Fruit fly (Drosophila melanogaster) whole organism, embryonic: ENCODE data around the gene lectin-24Db.

Source experiments
- Asciz ChIP-seq: fragments of 200-800 bp; sonication (Bioruptor generic); optimal IDR thresholded peaks from 2 replicates; lab custom pipeline; 2017; ENCODE audit warnings: missing biosample characterization, mild to moderate bottlenecking, missing genetic modification characterization, missing genetic modification reagents
- CG11085 ChIP-seq: fragments of 200-800 bp; sonication (Bioruptor generic); IDR thresholded peaks from 2 replicates; pipeline ENCODE4 v1.3.6; 2022; ENCODE audit warnings: missing biosample characterization, missing genetic modification characterization
- CG11247 ChIP-seq: fragments of 200-800 bp; sonication (Bioruptor generic); IDR thresholded peaks from 2 replicates; pipeline ENCODE4 v1.3.6; 2022; ENCODE audit warnings: missing biosample characterization, missing genetic modification characterization
- CG11398 ChIP-seq: fragments of 200-800 bp; sonication (Bioruptor generic); optimal IDR thresholded peaks from 2 replicates; lab custom pipeline; 2016; ENCODE audit warnings: missing biosample characterization, missing genetic modification characterization
- CG1233 ChIP-seq: fragments of 200-800 bp; sonication (Bioruptor generic); optimal IDR thresholded peaks from 4 replicates; lab custom pipeline; 2018; ENCODE audit warnings: missing biosample characterization, mild to moderate bottlenecking, missing genetic modification characterization
- CG13296 ChIP-seq: fragments of 200-800 bp; sonication (Bioruptor generic); optimal IDR thresholded peaks from 3 replicates; lab custom pipeline; 2018; ENCODE audit warnings: missing biosample characterization, mild to moderate bottlenecking, missing genetic modification characterization
- CG15073 ChIP-seq: fragments of 200-800 bp; sonication (Bioruptor generic); optimal IDR thresholded peaks from 2 replicates; lab custom pipeline; 2016; ENCODE audit warnings: missing biosample characterization, missing genetic modification characterization
- CG15514 ChIP-seq: fragments of 200-800 bp; sonication (Bioruptor generic); optimal IDR thresholded peaks from 3 replicates; lab custom pipeline; 2017; ENCODE audit warnings: missing biosample characterization, missing genetic modification characterization, mild to moderate bottlenecking, moderate library complexity, missing genetic modification reagents
- CG15601 ChIP-seq: fragments of 200-800 bp; sonication (Bioruptor generic); optimal IDR thresholded peaks from 3 replicates; lab custom pipeline; 2019; ENCODE audit warnings: missing biosample characterization, mild to moderate bottlenecking, missing genetic modification characterization, moderate library complexity
- CG17186 ChIP-seq: fragments of 200-800 bp; sonication (Bioruptor generic); optimal IDR thresholded peaks from 3 replicates; lab custom pipeline; 2017; ENCODE audit warnings: missing biosample characterization, missing genetic modification reagents, missing genetic modification characterization
- CG2889 ChIP-seq: fragments of 200-800 bp; sonication (Bioruptor generic); IDR thresholded peaks from 3 replicates; pipeline ENCODE4 v1.3.6; 2022; ENCODE audit warnings: missing biosample characterization, missing genetic modification characterization
- CG32772 ChIP-seq: fragments of 200-800 bp; sonication (Bioruptor generic); IDR thresholded peaks from 2 replicates; pipeline ENCODE4 v1.3.6; 2022; ENCODE audit warnings: missing biosample characterization, missing genetic modification characterization
- CG3847 ChIP-seq: fragments of 200-800 bp; sonication (Bioruptor generic); IDR thresholded peaks from 2 replicates; pipeline ENCODE4 v1.3.6; 2022; ENCODE audit warnings: missing biosample characterization, missing genetic modification characterization
- CG3995 ChIP-seq: fragments of 200-800 bp; sonication (Bioruptor generic); optimal IDR thresholded peaks from 3 replicates; lab custom pipeline; 2016; ENCODE audit warnings: missing biosample characterization, missing genetic modification characterization
- CG4404 ChIP-seq: fragments of 200-800 bp; sonication (Bioruptor generic); IDR thresholded peaks from 2 replicates; pipeline ENCODE4 v1.3.6; 2022; ENCODE audit warnings: missing biosample characterization, missing genetic modification characterization
- CG6175 ChIP-seq: fragments of 200-800 bp; sonication (Bioruptor generic); IDR thresholded peaks from 3 replicates; pipeline ENCODE4 v1.3.6; 2022; ENCODE audit warnings: missing biosample characterization, missing genetic modification characterization
- CG6272 ChIP-seq: fragments of 200-800 bp; sonication (Bioruptor generic); IDR thresholded peaks from 2 replicates; pipeline ENCODE4 v1.3.6; 2022; ENCODE audit warnings: missing biosample characterization, missing genetic modification characterization
- CG6765 ChIP-seq: fragments of 200-800 bp; sonication (Bioruptor generic); optimal IDR thresholded peaks from 3 replicates; lab custom pipeline; 2017; ENCODE audit warnings: missing biosample characterization, mild to moderate bottlenecking, missing genetic modification characterization
- CG6813 ChIP-seq: fragments of 200-800 bp; sonication (Bioruptor generic); optimal IDR thresholded peaks from 2 replicates; lab custom pipeline; 2017; ENCODE audit warnings: missing biosample characterization, missing genetic modification characterization, mild to moderate bottlenecking, moderate library complexity, missing genetic modification reagents
- CG7556 ChIP-seq: fragments of 200-800 bp; sonication (Bioruptor generic); optimal IDR thresholded peaks from 2 replicates; lab custom pipeline; 2017; ENCODE audit warnings: missing biosample characterization, mild to moderate bottlenecking, missing genetic modification characterization
- CG9609 ChIP-seq: fragments of 200-800 bp; sonication (Bioruptor generic); optimal IDR thresholded peaks from 3 replicates; lab custom pipeline; 2016; ENCODE audit warnings: missing biosample characterization, missing genetic modification characterization
- Eip74EF ChIP-seq, 2 experiments: fragments of 200-800 bp in 1 of 2; fragments of >200 bp in 1 of 2; sonication (Bioruptor generic) in 1 of 2; optimal IDR thresholded peaks; 2 replicates each; lab custom pipeline; 2017 to 2019; ENCODE audit warnings: missing biosample characterization in 2 of 2, missing genetic modification characterization in 2 of 2, mild to moderate bottlenecking in 1 of 2, moderate library complexity in 1 of 2
- Ets97D ChIP-seq: fragments of 200-800 bp; sonication (Bioruptor generic); optimal IDR thresholded peaks from 3 replicates; lab custom pipeline; 2016; ENCODE audit warnings: missing biosample characterization, missing genetic modification characterization
- Hand ChIP-seq: fragments of 200-800 bp; sonication (Bioruptor generic); optimal IDR thresholded peaks from 2 replicates; lab custom pipeline; 2017; ENCODE audit warnings: mild to moderate bottlenecking, missing biosample characterization, missing genetic modification reagents, missing genetic modification characterization
- Hmx ChIP-seq: fragments of 200-800 bp; sonication (Bioruptor generic); optimal IDR thresholded peaks from 2 replicates; lab custom pipeline; 2016; ENCODE audit warnings: missing biosample characterization, missing genetic modification characterization
- Hr39 ChIP-seq: fragments of >200 bp; optimal IDR thresholded peaks from 2 replicates; lab custom pipeline; 2017
- Rx ChIP-seq: fragments of 200-800 bp; sonication (Bioruptor generic); IDR thresholded peaks from 2 replicates; pipeline ENCODE4 v1.3.6; 2022; ENCODE audit warnings: missing biosample characterization, missing genetic modification characterization
- Usf ChIP-seq: fragments of 200-800 bp; sonication (Bioruptor generic); optimal IDR thresholded peaks from 2 replicates; lab custom pipeline; 2017; ENCODE audit warnings: missing genotype, missing biosample characterization, missing genetic modification characterization
- ac ChIP-seq: fragments of 200-800 bp; sonication (Bioruptor generic); optimal IDR thresholded peaks from 3 replicates; lab custom pipeline; 2017; ENCODE audit warnings: missing biosample characterization, mild to moderate bottlenecking, missing genetic modification characterization
- bigmax ChIP-seq: fragments of 200-800 bp; sonication (Bioruptor generic); optimal IDR thresholded peaks from 2 replicates; lab custom pipeline; 2018; ENCODE audit warnings: missing biosample characterization, mild to moderate bottlenecking, missing genetic modification characterization
- chif ChIP-seq, 2 experiments: fragments of 200-800 bp; sonication (Bioruptor generic); optimal IDR thresholded peaks; 3 replicates each; lab custom pipeline; 2016; ENCODE audit warnings: missing biosample characterization in 2 of 2, missing genetic modification characterization in 2 of 2
- crc ChIP-seq: fragments of 200-800 bp; sonication (Bioruptor generic); optimal IDR thresholded peaks from 2 replicates; lab custom pipeline; 2016; ENCODE audit warnings: missing biosample characterization, missing genetic modification characterization
- crp ChIP-seq, 2 experiments: fragments of 200-800 bp; sonication (Bioruptor generic); optimal IDR thresholded peaks; 2 replicates in 1 of 2; 3 replicates in 1 of 2; lab custom pipeline; 2017; ENCODE audit warnings: missing biosample characterization in 2 of 2, missing genetic modification characterization in 2 of 2, mild to moderate bottlenecking in 1 of 2, moderate library complexity in 1 of 2
- dysf ChIP-seq: fragments of 200-800 bp; sonication (Bioruptor generic); IDR thresholded peaks from 3 replicates; pipeline ENCODE4 v1.3.6; 2022; ENCODE audit warnings: missing biosample characterization, missing genetic modification characterization
- gcm ChIP-seq: fragments of 200-800 bp; sonication (Bioruptor generic); optimal IDR thresholded peaks from 2 replicates; lab custom pipeline; 2019; ENCODE audit warnings: missing biosample characterization, mild to moderate bottlenecking, missing genetic modification characterization, moderate library complexity
- grau ChIP-seq: fragments of 200-800 bp; optimal IDR thresholded peaks from 3 replicates; lab custom pipeline; 2019; ENCODE audit warnings: missing biosample characterization, mild to moderate bottlenecking, missing genetic modification characterization, moderate library complexity
- h ChIP-seq: fragments of >200 bp; optimal IDR thresholded peaks from 2 replicates; lab custom pipeline; 2017
- hbn ChIP-seq: fragments of 200-800 bp; sonication (Bioruptor generic); IDR thresholded peaks from 2 replicates; pipeline ENCODE4 v1.3.6; 2022; ENCODE audit warnings: missing biosample characterization, missing genetic modification characterization; ENCODE audit not compliant: partially characterized antibody
- insv ChIP-seq, 2 experiments: fragments of 200-800 bp; sonication (Bioruptor generic); optimal IDR thresholded peaks; 3 replicates each; lab custom pipeline; 2016 to 2018; ENCODE audit warnings: missing biosample characterization in 2 of 2, missing genetic modification characterization in 2 of 2
- lmd ChIP-seq: fragments of 200-800 bp; sonication (Bioruptor generic); IDR thresholded peaks from 2 replicates; pipeline ENCODE4 v1.3.6; 2022; ENCODE audit warnings: missing biosample characterization, missing genetic modification characterization
- lov ChIP-seq, 2 experiments: fragments of 200-800 bp in 1 of 2; fragments of >200 bp in 1 of 2; sonication (Bioruptor generic) in 1 of 2; IDR thresholded peaks in 1 of 2; optimal IDR thresholded peaks in 1 of 2; 2 replicates in 1 of 2; 3 replicates in 1 of 2; pipeline versions ENCODE4 v1.3.6 to Lab custom; 2017 to 2022; ENCODE audit warnings: missing biosample characterization in 1 of 2, missing genetic modification characterization in 1 of 2
- nmo ChIP-seq: fragments of 200-800 bp; sonication (Bioruptor generic); optimal IDR thresholded peaks from 2 replicates; lab custom pipeline; 2018; ENCODE audit warnings: missing biosample characterization, mild to moderate bottlenecking, missing genetic modification characterization, moderate library complexity
- org-1 ChIP-seq: fragments of 200-800 bp; sonication (Bioruptor generic); optimal IDR thresholded peaks from 2 replicates; lab custom pipeline; 2017; ENCODE audit warnings: missing biosample characterization, missing genetic modification characterization
- pros ChIP-seq: fragments of 200-800 bp; sonication (Bioruptor generic); optimal IDR thresholded peaks from 3 replicates; lab custom pipeline; 2019; ENCODE audit warnings: missing biosample characterization, mild to moderate bottlenecking, missing genetic modification characterization, moderate library complexity
- sima ChIP-seq: fragments of 200-800 bp; sonication (Bioruptor generic); optimal IDR thresholded peaks from 2 replicates; lab custom pipeline; 2016; ENCODE audit warnings: missing biosample characterization, missing genetic modification characterization
- tap ChIP-seq: fragments of 200-800 bp; optimal IDR thresholded peaks from 3 replicates; lab custom pipeline; 2019; ENCODE audit warnings: missing biosample characterization, mild to moderate bottlenecking, missing genetic modification characterization, moderate library complexity
- tio ChIP-seq: fragments of 200-800 bp; sonication (Bioruptor generic); optimal IDR thresholded peaks from 2 replicates; lab custom pipeline; 2017; ENCODE audit warnings: missing biosample characterization, missing genetic modification characterization, inconsistent platforms
- tll ChIP-seq, 2 experiments: fragments of 200-800 bp in 1 of 2; fragments of >200 bp in 1 of 2; sonication (Bioruptor generic) in 1 of 2; optimal IDR thresholded peaks; 2 replicates each; lab custom pipeline; 2017 to 2019; ENCODE audit warnings: missing biosample characterization in 2 of 2, missing genetic modification characterization in 2 of 2, mild to moderate bottlenecking in 1 of 2, moderate library complexity in 1 of 2
- trh ChIP-seq: fragments of 200-800 bp; sonication (Bioruptor generic); optimal IDR thresholded peaks from 2 replicates; lab custom pipeline; 2016; ENCODE audit warnings: missing biosample characterization, missing genetic modification characterization
- vfl ChIP-seq: fragments of 200-800 bp; sonication (Bioruptor generic); optimal IDR thresholded peaks from 2 replicates; lab custom pipeline; 2016; ENCODE audit warnings: missing biosample characterization, missing genetic modification characterization
- vvl ChIP-seq: fragments of 200-800 bp; sonication (Bioruptor generic); IDR thresholded peaks from 2 replicates; pipeline ENCODE4 v1.3.6; 2022; ENCODE audit warnings: missing biosample characterization, missing genetic modification characterization

The lectin-24Db gene

dm6 chr2L:4222921-4223279, 35.0 kb downstream of the lectin-24Db start (continued):
- peak in 1 of 2 experiments; percentile 56 for TF ChIP-seq chif (GFP tag; optimal IDR thresholded peaks at IDR 0.05; lab: Kevin White, UChicago)
- no peak for TF ChIP-seq CG9609
- no peak for TF ChIP-seq CG11085 (GFP tag; lab: Robert Waterston, UW)
- TF ChIP-seq CG4404, result peak; percentile 82
- no peak for TF ChIP-seq CG3995
- peak; percentile 68 for TF ChIP-seq CG7556
- TF ChIP-seq lov (optimal IDR thresholded peaks at IDR 0.05; lab: Kevin White, UChicago), result no peak
- TF ChIP-seq lov (GFP tag; IDR thresholded peaks at IDR 0.05; lab: Robert Waterston, UW), result 0 out of 3 replicates have a peak, but pooled peaks have one; percentile 61
- no peak for TF ChIP-seq Hmx (GFP tag; lab: Kevin White, UChicago)
- peak; percentile 53 for TF ChIP-seq CG3847
- TF ChIP-seq Usf (GFP tag; lab: Kevin White, UChicago), result peak; percentile 66
- TF ChIP-seq tll (GFP tag; optimal IDR thresholded peaks at IDR 0.05; lab: Kevin White, UChicago), result no peak
- peak; percentile 62 for TF ChIP-seq CG1233 (GFP tag; lab: Kevin White, UChicago)
- TF ChIP-seq gcm, result peak; percentile 71
- no peak for TF ChIP-seq h (lab: Kevin White, UChicago)
- peak; percentile 46 for TF ChIP-seq tap (tag; lab: Kevin White, UChicago)
- no peak for TF ChIP-seq CG32772
- TF ChIP-seq nmo (GFP tag; lab: Kevin White, UChicago), result peak; percentile 73
- no peak for TF ChIP-seq CG6272
- no peak for TF ChIP-seq CG2889 (GFP tag; lab: Robert Waterston, UW)
- no peak for TF ChIP-seq CG13296 (GFP tag; lab: Kevin White, UChicago)
- no peak for TF ChIP-seq CG15073 (GFP tag; lab: Kevin White, UChicago)
- TF ChIP-seq CG6813 (GFP tag; lab: Kevin White, UChicago), result peak; percentile 74
- no peak for TF ChIP-seq vfl
- peak; percentile 26 for TF ChIP-seq Asciz (GFP tag; lab: Kevin White, UChicago)
- no peak for TF ChIP-seq CG11247
- peak; percentile 76 for TF ChIP-seq CG15601 (tag; lab: Kevin White, UChicago)
- peak; percentile 74 for TF ChIP-seq tio (GFP tag; lab: Kevin White, UChicago)
- TF ChIP-seq hbn (GFP tag; lab: Robert Waterston, UW), result no peak
- no peak for TF ChIP-seq Ets97D (GFP tag; lab: Kevin White, UChicago)
- TF ChIP-seq CG6175 (GFP tag; lab: Robert Waterston, UW), result no peak
- TF ChIP-seq grau (tag; lab: Kevin White, UChicago), result peak; percentile 69
- TF ChIP-seq CG6765 (GFP tag; lab: Kevin White, UChicago), result peak; percentile 43
- no peak for TF ChIP-seq sima
- peak; percentile 11 for TF ChIP-seq CG15514 (GFP tag; lab: Kevin White, UChicago)
- 0 out of 2 replicates have a peak, but pooled peaks have one; percentile 49 for TF ChIP-seq vvl
- TF ChIP-seq Rx (GFP tag; lab: Robert Waterston, UW), result peak; percentile 18; the same call in 1 of the 2 replicates
- no peak for TF ChIP-seq Hand (GFP tag; lab: Kevin White, UChicago)
- no peak for TF ChIP-seq Hr39 (lab: Kevin White, UChicago)
- TF ChIP-seq crc (GFP tag; lab: Kevin White, UChicago), result no peak
- TF ChIP-seq trh, result peak; percentile 33
- TF ChIP-seq ac (GFP tag; lab: Kevin White, UChicago), result peak; percentile 72
- no peak for TF ChIP-seq insv (GFP tag; optimal IDR thresholded peaks at IDR 0.05; lab: Kevin White, UChicago)
- TF ChIP-seq org-1 (GFP tag; lab: Kevin White, UChicago), result peak; percentile 27
- TF ChIP-seq pros (GFP tag; lab: Kevin White, UChicago), result no peak
- peak; percentile 57 for TF ChIP-seq lmd (GFP tag; lab: Robert Waterston, UW)
- peak in 1 of 2 experiments; percentile 6 for TF ChIP-seq Eip74EF (GFP tag; optimal IDR thresholded peaks at IDR 0.05; lab: Kevin White, UChicago)
- TF ChIP-seq dysf (GFP tag; lab: Robert Waterston, UW), result peak; percentile 50; the same call in 2 of the 3 replicates
- TF ChIP-seq CG17186 (GFP tag; lab: Kevin White, UChicago), result no peak
- no peak for TF ChIP-seq bigmax
- no peak for TF ChIP-seq crp (GFP tag; optimal IDR thresholded peaks at IDR 0.05; lab: Kevin White, UChicago)
- no peak for TF ChIP-seq CG11398 (GFP tag; lab: Kevin White, UChicago)
